Fruit fly (Drosophila melanogaster) whole organism, embryonic: ENCODE measurements around the gene Mad.

Source experiments
- Ada2b ChIP-seq: fragments of 200-800 bp; sonication (Bioruptor generic); IDR thresholded peaks from 2 replicates; pipeline ENCODE4 v1.3.6; 2022; ENCODE audit warnings: missing biosample characterization, missing genetic modification characterization
- Aef1 ChIP-seq: fragments of 200-800 bp; sonication (Bioruptor generic); IDR thresholded peaks from 3 replicates; pipeline ENCODE4 v1.3.6; 2022; ENCODE audit warnings: missing biosample characterization, missing genetic modification characterization
- CG10979 ChIP-seq: fragments of 200-800 bp; sonication (Bioruptor generic); optimal IDR thresholded peaks from 2 replicates; lab custom pipeline; 2018; ENCODE audit warnings: missing biosample characterization, mild to moderate bottlenecking, missing genetic modification characterization, moderate library complexity
- CG12071 ChIP-seq: fragments of 200-800 bp; sonication (Bioruptor generic); optimal IDR thresholded peaks from 3 replicates; lab custom pipeline; 2018; ENCODE audit warnings: missing biosample characterization, mild to moderate bottlenecking, missing genetic modification characterization
- CG12744 ChIP-seq: fragments of 200-800 bp; sonication (Bioruptor generic); optimal IDR thresholded peaks from 2 replicates; lab custom pipeline; 2016; ENCODE audit warnings: missing biosample characterization, missing genetic modification characterization
- CG13123 ChIP-seq: fragments of 200-800 bp; sonication (Bioruptor generic); optimal IDR thresholded peaks from 2 replicates; lab custom pipeline; 2016; ENCODE audit warnings: missing biosample characterization, missing genetic modification characterization
- CG14860 ChIP-seq: fragments of 200-800 bp; sonication (Bioruptor generic); IDR thresholded peaks from 3 replicates; pipeline ENCODE4 v1.3.6; 2022; ENCODE audit warnings: missing biosample characterization, missing genetic modification characterization; ENCODE audit not compliant: partially characterized antibody
- CG16813 ChIP-seq: fragments of 200-800 bp; sonication (Bioruptor generic); IDR thresholded peaks from 3 replicates; pipeline ENCODE4 v1.3.6; 2022; ENCODE audit warnings: missing biosample characterization, missing genetic modification characterization; ENCODE audit not compliant: partially characterized antibody
- CG17328 ChIP-seq: fragments of 200-800 bp; sonication (Bioruptor generic); IDR thresholded peaks from 2 replicates; pipeline ENCODE4 v1.3.6; 2022; ENCODE audit warnings: missing biosample characterization, missing genetic modification characterization
- CG17568 ChIP-seq: fragments of 200-800 bp; sonication (Bioruptor generic); optimal IDR thresholded peaks from 2 replicates; lab custom pipeline; 2018; ENCODE audit warnings: missing biosample characterization, mild to moderate bottlenecking, missing genetic modification characterization, moderate library complexity
- CG2129 ChIP-seq: fragments of 200-800 bp; sonication (Bioruptor generic); IDR thresholded peaks from 2 replicates; pipeline ENCODE4 v1.3.6; 2022; ENCODE audit warnings: missing biosample characterization, missing genetic modification characterization; ENCODE audit not compliant: partially characterized antibody
- CG2712 ChIP-seq: fragments of 200-800 bp; optimal IDR thresholded peaks from 3 replicates; lab custom pipeline; 2019; ENCODE audit warnings: missing biosample characterization, mild to moderate bottlenecking, missing genetic modification characterization, moderate library complexity
- CG2875 ChIP-seq: fragments of 200-800 bp; sonication (Bioruptor generic); optimal IDR thresholded peaks from 2 replicates; lab custom pipeline; 2017; ENCODE audit warnings: missing biosample characterization, mild to moderate bottlenecking, missing genetic modification characterization, missing genetic modification reagents
- CG30403 ChIP-seq: fragments of 200-800 bp; sonication (Bioruptor generic); optimal IDR thresholded peaks from 3 replicates; lab custom pipeline; 2016; ENCODE audit warnings: missing biosample characterization, missing genetic modification characterization
- CG6689 ChIP-seq: fragments of 200-800 bp; sonication (Bioruptor generic); IDR thresholded peaks from 2 replicates; pipeline ENCODE4 v1.3.6; 2022; ENCODE audit warnings: missing biosample characterization, missing genetic modification characterization
- CG7357 ChIP-seq: fragments of 200-800 bp; sonication (Bioruptor generic); IDR thresholded peaks from 3 replicates; pipeline ENCODE4 v1.3.6; 2022; ENCODE audit warnings: missing biosample characterization, missing genetic modification characterization
- CG7963 ChIP-seq: fragments of 200-800 bp; sonication (Bioruptor generic); IDR thresholded peaks from 3 replicates; pipeline ENCODE4 v1.3.6; 2022; ENCODE audit warnings: missing biosample characterization, missing genetic modification characterization; ENCODE audit not compliant: partially characterized antibody
- CG8478 ChIP-seq: fragments of >200 bp; optimal IDR thresholded peaks from 2 replicates; lab custom pipeline; 2018
- CG8765 ChIP-seq: fragments of 200-800 bp; sonication (Bioruptor generic); IDR thresholded peaks from 2 replicates; pipeline ENCODE4 v1.3.6; 2022; ENCODE audit warnings: missing biosample characterization, missing genetic modification characterization
- CG9932 ChIP-seq: fragments of 200-800 bp; sonication (Bioruptor generic); IDR thresholded peaks from 2 replicates; pipeline ENCODE4 v1.3.6; 2022; ENCODE audit warnings: missing biosample characterization, missing genetic modification characterization
- Dad ChIP-seq: fragments of 200-800 bp; sonication (Bioruptor generic); optimal IDR thresholded peaks from 3 replicates; lab custom pipeline; 2016; ENCODE audit warnings: missing biosample characterization, missing genetic modification characterization
- Dbx ChIP-seq: fragments of 200-800 bp; sonication (Bioruptor generic); IDR thresholded peaks from 3 replicates; pipeline ENCODE4 v1.3.6; 2022; ENCODE audit warnings: missing biosample characterization, missing genetic modification characterization
- Dip3 ChIP-seq: fragments of 200-800 bp; sonication (Bioruptor generic); optimal IDR thresholded peaks from 3 replicates; lab custom pipeline; 2016; ENCODE audit warnings: missing biosample characterization, missing genetic modification characterization
- Doc3 ChIP-seq: fragments of 200-800 bp; sonication (Bioruptor generic); IDR thresholded peaks from 3 replicates; pipeline ENCODE4 v1.3.6; 2022; ENCODE audit warnings: missing biosample characterization, missing genetic modification characterization; ENCODE audit not compliant: partially characterized antibody
- E2f1 ChIP-seq: fragments of 200-800 bp; sonication (Bioruptor generic); IDR thresholded peaks from 2 replicates; pipeline ENCODE4 v1.3.6; 2022; ENCODE audit warnings: missing biosample characterization, missing genetic modification characterization
- HLH4C ChIP-seq: fragments of 200-800 bp; sonication (Bioruptor generic); IDR thresholded peaks from 3 replicates; pipeline ENCODE4 v1.3.6; 2022; ENCODE audit warnings: missing biosample characterization, missing genetic modification characterization; ENCODE audit not compliant: partially characterized antibody
- HmgZ ChIP-seq: fragments of 200-800 bp; sonication (Bioruptor generic); optimal IDR thresholded peaks from 2 replicates; lab custom pipeline; 2018; ENCODE audit warnings: missing biosample characterization, mild to moderate bottlenecking, missing genetic modification characterization
- Hmr ChIP-seq: fragments of 200-800 bp; sonication (Bioruptor generic); optimal IDR thresholded peaks from 3 replicates; lab custom pipeline; 2017; ENCODE audit warnings: mild to moderate bottlenecking, missing biosample characterization, missing genetic modification reagents, missing genetic modification characterization
- Kr ChIP-seq: fragments of 200-800 bp; sonication (Bioruptor generic); optimal IDR thresholded peaks from 2 replicates; lab custom pipeline; 2017; ENCODE audit warnings: missing biosample characterization, mild to moderate bottlenecking, missing genetic modification characterization
- Med ChIP-seq: fragments of 200-800 bp; sonication (Bioruptor generic); peaks from one replicate; lab custom pipeline; 2016; ENCODE audit warnings: missing biosample characterization, missing genetic modification characterization, mild to moderate bottlenecking, inconsistent platforms, moderate library complexity
- Meics ChIP-seq: fragments of 200-800 bp; sonication (Bioruptor generic); optimal IDR thresholded peaks from 2 replicates; lab custom pipeline; 2017; ENCODE audit warnings: missing biosample characterization, mild to moderate bottlenecking, missing genetic modification characterization
- NC2α ChIP-seq: fragments of 200-800 bp; sonication (Bioruptor generic); optimal IDR thresholded peaks from 2 replicates; lab custom pipeline; 2016; ENCODE audit warnings: missing biosample characterization, missing genetic modification characterization
- bsh ChIP-seq, 2 experiments: fragments of 200-800 bp; sonication (Bioruptor generic); optimal IDR thresholded peaks; 2 replicates each; lab custom pipeline; 2017 to 2018; ENCODE audit warnings: mild to moderate bottlenecking in 2 of 2, missing biosample characterization in 2 of 2, missing genetic modification characterization in 2 of 2, moderate library complexity in 1 of 2
- btn ChIP-seq: fragments of 200-800 bp; sonication (Bioruptor generic); optimal IDR thresholded peaks from 2 replicates; lab custom pipeline; 2016; ENCODE audit warnings: missing biosample characterization, missing genetic modification characterization
- corto ChIP-seq: fragments of 200-800 bp; sonication (Bioruptor generic); optimal IDR thresholded peaks from 2 replicates; lab custom pipeline; 2016; ENCODE audit warnings: missing biosample characterization, mild to moderate bottlenecking, missing genetic modification characterization, moderate library complexity
- crp ChIP-seq, 2 experiments: fragments of 200-800 bp; sonication (Bioruptor generic); optimal IDR thresholded peaks; 2 replicates in 1 of 2; 3 replicates in 1 of 2; lab custom pipeline; 2017; ENCODE audit warnings: missing biosample characterization in 2 of 2, missing genetic modification characterization in 2 of 2, mild to moderate bottlenecking in 1 of 2, moderate library complexity in 1 of 2
- en ChIP-seq: fragments of 200-800 bp; sonication (Bioruptor generic); optimal IDR thresholded peaks from 2 replicates; lab custom pipeline; 2016; ENCODE audit warnings: missing biosample characterization, missing genetic modification characterization
- esg ChIP-seq: fragments of 200-800 bp; sonication (Bioruptor generic); conservative IDR thresholded peaks from 2 replicates; pipeline ENCODE4 v1.3.6; 2022; ENCODE audit warnings: missing biosample characterization, missing genetic modification characterization
- fd96Cb ChIP-seq: fragments of 200-800 bp; sonication (Bioruptor generic); optimal IDR thresholded peaks from 2 replicates; lab custom pipeline; 2018; ENCODE audit warnings: missing biosample characterization, mild to moderate bottlenecking, missing genetic modification characterization, moderate library complexity
- hb ChIP-seq: fragments of 200-800 bp; sonication (Bioruptor generic); IDR thresholded peaks from 3 replicates; pipeline ENCODE4 v1.3.6; 2022; ENCODE audit warnings: missing biosample characterization, missing genetic modification characterization; ENCODE audit not compliant: partially characterized antibody
- jigr1 ChIP-seq: fragments of 200-800 bp; sonication (Bioruptor generic); IDR thresholded peaks from 3 replicates; pipeline ENCODE4 v1.3.6; 2022; ENCODE audit warnings: missing biosample characterization, missing genetic modification characterization
- maf-S ChIP-seq: fragments of 200-800 bp; sonication (Bioruptor generic); optimal IDR thresholded peaks from 2 replicates; lab custom pipeline; 2016; ENCODE audit warnings: missing biosample characterization, missing genetic modification characterization
- nmo ChIP-seq: fragments of 200-800 bp; sonication (Bioruptor generic); optimal IDR thresholded peaks from 2 replicates; lab custom pipeline; 2018; ENCODE audit warnings: missing biosample characterization, mild to moderate bottlenecking, missing genetic modification characterization, moderate library complexity
- otp ChIP-seq: fragments of 200-800 bp; sonication (Bioruptor generic); IDR thresholded peaks from 3 replicates; pipeline ENCODE4, ENCODE4 v1.3.6; 2022; ENCODE audit warnings: missing biosample characterization, missing genetic modification characterization
- ranshi ChIP-seq: fragments of 200-800 bp; sonication (Bioruptor generic); IDR thresholded peaks from 2 replicates; pipeline ENCODE4 v1.3.6; 2022; ENCODE audit warnings: missing biosample characterization, missing genetic modification characterization
- rib ChIP-seq: fragments of 200-800 bp; sonication (Bioruptor generic); IDR thresholded peaks from 2 replicates; pipeline ENCODE4 v1.3.6; 2022; ENCODE audit warnings: missing biosample characterization, missing genetic modification characterization
- ttk ChIP-seq: fragments of 200-800 bp; sonication (Bioruptor generic); IDR thresholded peaks from 2 replicates; pipeline ENCODE4 v2.1.2; 2022; ENCODE audit warnings: missing biosample characterization, missing genetic modification characterization
- twi ChIP-seq: fragments of 200-800 bp; optimal IDR thresholded peaks from 2 replicates; lab custom pipeline; 2019; ENCODE audit warnings: missing biosample characterization, mild to moderate bottlenecking, missing genetic modification characterization, moderate library complexity
- vnd ChIP-seq: fragments of 200-800 bp; sonication (Bioruptor generic); IDR thresholded peaks from 3 replicates; pipeline ENCODE4 v1.3.6; 2022; ENCODE audit warnings: missing biosample characterization, missing genetic modification characterization; ENCODE audit not compliant: partially characterized antibody
- yki ChIP-seq: fragments of >200 bp; optimal IDR thresholded peaks from 3 replicates; lab custom pipeline; 2018
- zfh1 ChIP-seq: fragments of 200-800 bp; sonication (Bioruptor generic); IDR thresholded peaks from 3 replicates; pipeline ENCODE4 v1.3.6; 2022; ENCODE audit warnings: missing biosample characterization, missing genetic modification characterization
- zfh2 ChIP-seq: fragments of 200-800 bp; sonication (Bioruptor generic); optimal IDR thresholded peaks from 2 replicates; lab custom pipeline; 2016; ENCODE audit warnings: missing biosample characterization, missing genetic modification characterization

The Mad gene

DNA sequence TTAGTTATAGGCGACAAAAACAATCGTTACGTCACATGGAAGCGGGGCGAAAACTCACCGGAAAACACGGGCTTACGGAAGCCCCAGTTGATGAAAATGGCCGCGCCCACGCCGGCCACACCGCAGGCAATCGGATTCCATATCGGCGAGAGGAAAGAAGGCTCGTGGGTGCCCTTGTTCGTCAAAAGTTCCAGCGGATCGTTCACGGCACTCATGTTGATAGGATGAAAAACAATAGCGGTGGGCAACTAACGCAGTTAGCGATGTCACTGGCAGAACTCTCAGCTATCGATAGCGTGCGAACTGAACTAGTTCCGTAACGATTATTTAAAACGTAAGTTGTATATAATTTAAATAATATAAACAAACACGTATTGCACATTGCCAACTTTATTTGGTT, 14.0 kb downstream of the Mad start, which contains the start of gene ND-B14.5B (continued):
- TF ChIP-seq rib (GFP tag; lab: Robert Waterston, UW) (no peak), ranshi (GFP tag; lab: Robert Waterston, UW) (no peak), otp (no peak), Aef1 (no peak), twi (tag; lab: Kevin White, UChicago) (no peak), btn (GFP tag; lab: Kevin White, UChicago) (no peak), CG9932 (GFP tag; lab: Robert Waterston, UW) (no peak), hb (no peak), CG10979 (no peak), HmgZ (tag; lab: Kevin White, UChicago) (peak; percentile 18), CG17568 (GFP tag; lab: Kevin White, UChicago) (no peak), CG30403 (GFP tag; lab: Kevin White, UChicago) (no peak), CG2129 (GFP tag; lab: Robert Waterston, UW) (0 out of 2 replicates have a peak, but pooled peaks have one; percentile 34), Dip3 (no peak), yki (lab: Kevin White, UChicago) (no peak), CG8478 (lab: Kevin White, UChicago) (no peak), Med (peak; percentile 5), CG13123 (no peak), Ada2b (GFP tag; lab: Robert Waterston, UW) (no peak), E2f1 (no peak), HLH4C (GFP tag; lab: Robert Waterston, UW) (peak; percentile 63; the same call in 2 of the 3 replicates), nmo (peak; percentile 4), Kr (GFP tag; lab: Kevin White, UChicago) (no peak), en (no peak), CG12744 (GFP tag; lab: Kevin White, UChicago) (no peak), NC2α (GFP tag; lab: Kevin White, UChicago) (no peak), crp (GFP tag; optimal IDR thresholded peaks at IDR 0.05; lab: Kevin White, UChicago) (no peak), vnd (GFP tag; lab: Robert Waterston, UW) (peak; percentile 63), CG2875 (GFP tag; lab: Kevin White, UChicago) (no peak), CG14860 (GFP tag; lab: Robert Waterston, UW) (peak; percentile 61), esg (GFP tag; lab: Robert Waterston, UW) (no peak), jigr1 (GFP tag; lab: Robert Waterston, UW) (no peak), Hmr (GFP tag; lab: Kevin White, UChicago) (no peak), CG7963 (GFP tag; lab: Robert Waterston, UW) (0 out of 3 replicates have a peak, but pooled peaks have one; percentile 41), Dbx (GFP tag; lab: Robert Waterston, UW) (no peak), CG12071 (GFP tag; lab: Kevin White, UChicago) (no peak), Doc3 (GFP tag; lab: Robert Waterston, UW) (peak; percentile 66; the same call in 2 of the 3 replicates), ttk (GFP tag; lab: Robert Waterston, UW) (no peak), zfh1 (GFP tag; lab: Robert Waterston, UW) (0 out of 3 replicates have a peak, but pooled peaks have one; percentile 6), fd96Cb (tag; lab: Kevin White, UChicago) (no peak), CG17328 (GFP tag; lab: Robert Waterston, UW) (no peak), Dad (GFP tag; lab: Kevin White, UChicago) (no peak), CG7357 (no peak), Meics (GFP tag; lab: Kevin White, UChicago) (no peak), CG8765 (no peak), CG2712 (tag; lab: Kevin White, UChicago) (peak; percentile 17), CG16813 (GFP tag; lab: Robert Waterston, UW) (peak; percentile 71), maf-S (GFP tag; lab: Kevin White, UChicago) (no peak), CG6689 (GFP tag; lab: Robert Waterston, UW) (no peak), zfh2 (GFP tag; lab: Kevin White, UChicago) (no peak), bsh (GFP tag; optimal IDR thresholded peaks at IDR 0.05; lab: Kevin White, UChicago) (no peak), corto (GFP tag; lab: Kevin White, UChicago) (no peak)
